Worm (Caenorhabditis elegans): ENCODE data around the gene sdz-23.

The sdz-23 gene

DNA sequence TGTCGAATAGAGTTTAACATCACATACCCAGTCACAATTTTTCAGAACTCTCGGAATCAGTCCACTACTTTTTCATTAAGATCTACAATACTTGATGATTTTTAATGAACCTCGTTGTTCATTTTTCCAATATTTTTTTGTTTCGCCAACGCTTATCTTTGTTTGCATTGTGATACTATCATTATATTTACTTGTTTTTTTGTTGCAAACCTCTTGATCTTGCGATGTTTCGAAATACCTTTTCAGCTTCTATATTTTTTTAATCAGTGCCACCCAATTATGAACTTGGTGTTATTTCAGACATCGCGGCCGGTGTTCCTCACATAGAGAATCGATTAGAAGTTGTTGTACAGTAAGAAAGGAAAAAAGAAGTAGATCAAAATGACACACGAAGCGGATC is 9.3 kb downstream of the sdz-23 start, which contains the start of gene myo-5:
Gene myo-5, plus strand, starts transcription at position 301 of the 400 bp plus-strand sequence.
- TF ChIP-seq unc-55 (GFP tag; optimal IDR thresholded peaks at IDR 0.05), result no peak
- TF ChIP-seq nhr-23 (tag; optimal IDR thresholded peaks at IDR 0.05), result no peak
- no peak for TF ChIP-seq nhr-11 (tag; optimal IDR thresholded peaks at IDR 0.05)
- TF ChIP-seq nhr-77 (tag; optimal IDR thresholded peaks at IDR 0.05), result no peak
- TF ChIP-seq elt-3 (tag; optimal IDR thresholded peaks at IDR 0.05), result no peak
- no peak for TF ChIP-seq lin-11 (tag; optimal IDR thresholded peaks at IDR 0.05)
- TF ChIP-seq sma-3 (GFP tag; optimal IDR thresholded peaks at IDR 0.05), result no peak
- TF ChIP-seq skn-1 (tag; optimal IDR thresholded peaks at IDR 0.05), result no peak
- TF ChIP-seq R02D3.7 (tag; optimal IDR thresholded peaks at IDR 0.05), result no peak
- no peak for TF ChIP-seq nhr-25 (tag; optimal IDR thresholded peaks at IDR 0.05)
- no peak for TF ChIP-seq C34F6.9 (tag; optimal IDR thresholded peaks at IDR 0.05)
- no peak for TF ChIP-seq ZK546.5 (tag; optimal IDR thresholded peaks at IDR 0.05)
- TF ChIP-seq ztf-4 (tag; optimal IDR thresholded peaks at IDR 0.05), result no peak
- no peak for TF ChIP-seq Y55F3AM.14 (GFP tag; optimal IDR thresholded peaks at IDR 0.05)
- no peak for TF ChIP-seq ceh-16 (tag; optimal IDR thresholded peaks at IDR 0.05)
- TF ChIP-seq mbf-1 (tag; optimal IDR thresholded peaks at IDR 0.05), result no peak
- TF ChIP-seq sem-4 (tag; optimal IDR thresholded peaks at IDR 0.05), result no peak
- no peak for TF ChIP-seq mab-5 (tag; optimal IDR thresholded peaks at IDR 0.05)

DNA sequence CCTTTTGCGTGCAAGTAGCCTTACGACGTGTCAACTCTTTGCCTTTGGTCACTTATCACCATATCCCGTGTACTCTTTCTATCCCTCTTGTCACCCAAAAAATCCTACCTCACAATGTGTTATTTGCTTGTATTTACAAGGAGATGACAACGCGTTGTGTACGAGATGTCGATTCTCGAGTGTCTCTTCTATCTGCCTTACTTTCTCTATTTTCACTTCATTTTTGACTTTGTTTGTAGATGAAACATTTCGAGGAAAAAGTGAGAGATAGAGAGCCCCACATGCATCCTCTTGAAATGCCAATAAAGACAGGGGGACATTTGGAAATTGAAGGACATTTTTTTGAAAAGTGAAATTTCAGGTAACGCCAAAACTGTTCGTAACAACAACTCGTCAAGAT is 11.4 kb downstream of the sdz-23 start:
- TF ChIP-seq F13H6.1 (tag; optimal IDR thresholded peaks at IDR 0.05), result peak; percentile 11
- no peak for TF ChIP-seq zag-1 (tag; optimal IDR thresholded peaks at IDR 0.05)

DNA sequence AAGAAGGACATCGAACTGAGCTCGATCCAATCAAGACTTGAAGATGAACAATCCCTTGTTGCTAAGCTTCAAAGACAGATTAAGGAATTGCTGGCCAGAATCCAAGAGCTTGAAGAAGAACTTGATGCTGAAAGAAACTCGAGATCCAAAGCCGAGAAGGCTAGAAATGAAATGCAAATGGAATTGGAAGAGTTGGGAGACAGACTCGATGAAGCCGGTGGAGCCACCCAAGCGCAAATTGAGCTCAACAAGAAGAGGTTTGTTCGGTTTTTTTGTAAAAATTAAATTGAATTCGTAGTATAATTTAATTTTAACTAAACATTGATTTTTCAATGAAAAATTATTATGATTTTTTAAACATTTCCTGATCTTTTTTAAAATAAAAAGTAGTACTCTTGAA is 15.1 kb downstream of the sdz-23 start:
- TF ChIP-seq R02D3.7 (tag; optimal IDR thresholded peaks at IDR 0.05), result no peak

DNA sequence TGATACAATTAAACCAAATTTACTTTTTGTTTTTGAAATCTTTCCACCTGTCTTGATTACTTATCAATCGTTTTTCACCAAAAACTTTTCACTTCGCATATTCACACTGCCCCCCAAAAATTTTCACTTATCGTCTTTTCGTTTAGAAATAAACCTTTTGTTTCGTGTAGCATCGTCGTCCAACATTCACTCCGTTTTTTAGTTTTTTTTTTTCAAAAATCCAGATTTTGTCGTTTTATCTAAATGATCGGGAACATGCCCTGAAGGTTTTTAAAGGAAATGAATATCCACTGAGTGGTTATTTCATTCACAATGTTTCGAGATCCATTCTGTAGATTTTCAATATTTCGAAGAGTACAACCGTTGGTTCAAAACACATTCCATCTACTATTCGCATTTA is 18.6 kb downstream of the sdz-23 start, which contains the start of gene D1014.7:
Gene D1014.7, plus strand, starts transcription at position 301 of the 400 bp plus-strand sequence.
- no peak for TF ChIP-seq nhr-25 (tag; optimal IDR thresholded peaks at IDR 0.05)
- no peak for TF ChIP-seq ceh-82 (tag; optimal IDR thresholded peaks at IDR 0.05)
- TF ChIP-seq nhr-10 (tag; optimal IDR thresholded peaks at IDR 0.05), result no peak
- no peak for TF ChIP-seq mdl-1 (tag; optimal IDR thresholded peaks at IDR 0.05)
- TF ChIP-seq dmd-4 (tag; optimal IDR thresholded peaks at IDR 0.05), result no peak
- no peak for TF ChIP-seq unc-39 (tag; optimal IDR thresholded peaks at IDR 0.05)
- no peak for TF ChIP-seq lin-13 (GFP tag; optimal IDR thresholded peaks at IDR 0.05)

DNA sequence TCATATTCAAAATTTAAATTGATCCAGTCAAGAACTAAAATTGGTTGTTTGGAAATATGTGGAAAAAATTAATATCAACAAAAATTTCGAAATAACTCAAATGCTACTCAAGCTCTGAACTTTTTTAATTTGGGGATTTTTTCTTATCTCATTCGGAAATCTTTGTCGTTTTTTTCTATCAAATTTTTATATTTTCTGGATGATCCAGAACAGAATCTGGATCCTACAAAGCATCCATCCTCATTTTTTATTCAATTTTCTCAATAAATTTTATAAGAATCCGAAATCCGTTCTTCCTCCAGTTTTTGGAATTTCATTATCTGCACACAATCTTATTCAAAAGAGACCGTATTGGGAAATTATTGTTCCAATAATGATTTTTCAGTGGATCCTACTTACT is 21.5 kb downstream of the sdz-23 start, which contains the start of gene D1014.6:
Gene D1014.6, plus strand, starts transcription at position 301 of the 400 bp plus-strand sequence.
- TF ChIP-seq skn-1 (tag; optimal IDR thresholded peaks at IDR 0.05), result no peak
- TF ChIP-seq alr-1 (tag; optimal IDR thresholded peaks at IDR 0.05), result no peak
- TF ChIP-seq egl-27 (tag; optimal IDR thresholded peaks at IDR 0.05), result no peak
- TF ChIP-seq nhr-12 (tag; optimal IDR thresholded peaks at IDR 0.05), result no peak
- TF ChIP-seq snpc-4 (tag; optimal IDR thresholded peaks at IDR 0.05), result no peak
- TF ChIP-seq C34F6.9 (tag; optimal IDR thresholded peaks at IDR 0.05), result no peak
- TF ChIP-seq mbf-1 (tag; optimal IDR thresholded peaks at IDR 0.05), result no peak
- TF ChIP-seq aly-2 (tag; optimal IDR thresholded peaks at IDR 0.05), result no peak
- no peak for TF ChIP-seq lin-11 (tag; optimal IDR thresholded peaks at IDR 0.05)
- TF ChIP-seq ZK546.5 (tag; optimal IDR thresholded peaks at IDR 0.05), result no peak
- TF ChIP-seq R02D3.7 (tag; optimal IDR thresholded peaks at IDR 0.05), result no peak
- TF ChIP-seq unc-55 (GFP tag; optimal IDR thresholded peaks at IDR 0.05), result no peak
- no peak for TF ChIP-seq F13H6.1 (tag; optimal IDR thresholded peaks at IDR 0.05)
- no peak for TF ChIP-seq nhr-10 (tag; optimal IDR thresholded peaks at IDR 0.05)
- TF ChIP-seq nhr-77 (tag; optimal IDR thresholded peaks at IDR 0.05), result no peak
- no peak for TF ChIP-seq nhr-23 (tag; optimal IDR thresholded peaks at IDR 0.05)
- TF ChIP-seq sma-9 (GFP tag; optimal IDR thresholded peaks at IDR 0.05), result no peak
- no peak for TF ChIP-seq sma-9 (tag; optimal IDR thresholded peaks at IDR 0.05)

DNA sequence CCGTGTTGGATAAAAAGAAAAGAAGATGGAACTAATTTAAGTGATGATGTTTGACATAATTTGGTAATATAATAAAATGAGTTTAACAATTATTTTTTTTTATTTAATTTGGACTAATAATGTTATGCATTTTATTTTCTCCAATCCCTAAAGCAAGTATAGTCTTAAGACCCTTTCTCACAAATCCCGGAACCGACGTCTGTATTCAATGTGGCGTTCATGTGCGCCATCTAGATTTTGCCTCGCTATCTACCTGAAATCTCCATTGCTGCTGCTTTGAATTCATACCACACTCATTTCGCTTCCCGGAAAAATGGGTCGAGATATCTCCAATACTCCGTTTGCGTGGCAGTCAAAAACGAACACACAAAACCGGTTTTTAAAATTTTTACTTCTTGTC is 24.0 kb downstream of the sdz-23 start, which contains the start of gene D1014.5:
Gene D1014.5, plus strand, starts transcription at position 301 of the 400 bp plus-strand sequence.
- TF ChIP-seq elt-1 (tag; optimal IDR thresholded peaks at IDR 0.05), result no peak
- TF ChIP-seq nhr-11 (tag; optimal IDR thresholded peaks at IDR 0.05), result no peak
- TF ChIP-seq nhr-129 (tag; optimal IDR thresholded peaks at IDR 0.05), result no peak
- TF ChIP-seq lin-39 (tag; optimal IDR thresholded peaks at IDR 0.05), result no peak
- TF ChIP-seq ama-1 (optimal IDR thresholded peaks at IDR 0.05), result no peak
- TF ChIP-seq gmeb-1 (tag; optimal IDR thresholded peaks at IDR 0.05), result no peak
- TF ChIP-seq nhr-237 (tag; optimal IDR thresholded peaks at IDR 0.05), result no peak
- TF ChIP-seq ztf-1 (GFP tag; conservative IDR thresholded peaks at IDR 0.05), result no peak
- no peak for TF ChIP-seq lin-13 (GFP tag; optimal IDR thresholded peaks at IDR 0.05)

Measured in whole organism, L2 larva.